Fruit fly (Drosophila melanogaster): Measurements from ENCODE around the gene ScsbetaA.

- TF ChIP-seq psq (optimal IDR thresholded peaks at IDR 0.05) (no peak), CG8478 (optimal IDR thresholded peaks at IDR 0.05) (no peak), EcR (GFP tag; optimal IDR thresholded peaks at IDR 0.05) (no peak), Dll (optimal IDR thresholded peaks at IDR 0.05) (no peak), pan (optimal IDR thresholded peaks at IDR 0.05) (peak; percentile 11), usp (GFP tag; optimal IDR thresholded peaks at IDR 0.05) (no peak)
These were observed 19.7 kb upstream of the ScsbetaA start for dm6 chr3R:8918818-8919217.

Measured in whole organism.